Fruit fly (Drosophila melanogaster): ENCODE results near the gene CG11095.

Gene CG11095

DNA sequence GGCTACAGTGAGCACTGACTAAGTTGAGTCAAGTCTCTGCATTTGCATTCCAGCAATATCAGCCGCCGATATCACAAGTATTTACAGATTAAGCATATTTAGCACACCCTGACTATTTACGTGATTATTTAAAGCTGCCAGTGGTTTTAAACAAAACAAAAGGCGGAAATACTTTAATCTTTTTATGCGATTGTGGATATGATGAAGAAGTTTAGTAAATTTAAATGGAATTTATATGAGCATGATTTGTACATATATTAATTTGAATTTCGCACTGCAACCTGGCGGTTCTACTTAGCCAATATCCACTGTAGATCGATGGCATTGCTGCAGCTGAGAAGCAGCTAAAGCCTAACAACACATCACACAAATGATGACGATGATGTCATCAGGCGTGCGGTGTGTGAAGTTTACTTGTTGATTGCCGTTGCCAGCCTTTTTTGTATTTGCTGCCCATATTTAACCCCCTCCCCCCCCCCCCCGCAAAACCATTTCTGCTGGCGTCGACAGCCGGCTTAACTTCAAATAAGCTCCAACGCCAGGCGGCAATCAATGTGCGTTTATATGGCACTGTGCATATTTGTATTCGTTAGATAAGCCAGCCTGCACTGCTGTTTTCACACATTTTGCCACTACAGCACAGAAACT, 4.2 kb downstream of the CG11095 start:
- TF ChIP-seq Pif1A (GFP tag; optimal IDR thresholded peaks at IDR 0.05) (peak; percentile 73), CG8159 (tag; optimal IDR thresholded peaks at IDR 0.05) (peak; percentile 76), CG32121 (GFP tag; IDR thresholded peaks at IDR 0.05) (peak; percentile 77), CG9948 (tag; optimal IDR thresholded peaks at IDR 0.05) (peak; percentile 72), fd96Ca (GFP tag; IDR thresholded peaks at IDR 0.05) (peak; percentile 80), rn (GFP tag; IDR thresholded peaks at IDR 0.05) (peak; percentile 41; the same call in 1 of the 2 replicates), CG8301 (tag; optimal IDR thresholded peaks at IDR 0.05) (peak; percentile 86), CG13204 (GFP tag; optimal IDR thresholded peaks at IDR 0.05) (peak; percentile 31), Pif1B (GFP tag; optimal IDR thresholded peaks at IDR 0.05) (peak; percentile 38), EcR (GFP tag; optimal IDR thresholded peaks at IDR 0.05) (no peak), Ets98B (GFP tag; IDR thresholded peaks at IDR 0.05) (peak; percentile 77; the same call in 1 of the 2 replicates), CG17806 (tag; optimal IDR thresholded peaks at IDR 0.05) (peak; percentile 59), D1 (tag; optimal IDR thresholded peaks at IDR 0.05) (peak; percentile 52), CG10348 (GFP tag; IDR thresholded peaks at IDR 0.05) (peak; percentile 58), CG12605 (GFP tag; IDR thresholded peaks at IDR 0.05) (peak; percentile 52), gl (tag; optimal IDR thresholded peaks at IDR 0.05) (no peak), Snoo (tag; optimal IDR thresholded peaks at IDR 0.05) (peak; percentile 71), CG14655 (GFP tag; optimal IDR thresholded peaks at IDR 0.05) (peak; percentile 89), CG4496 (GFP tag; IDR thresholded peaks at IDR 0.05) (peak; percentile 45; the same call in 2 of the 3 replicates), CG15710 (tag; optimal IDR thresholded peaks at IDR 0.05) (peak; percentile 73), CG34367 (tag; optimal IDR thresholded peaks at IDR 0.05) (peak; percentile 58)

DNA sequence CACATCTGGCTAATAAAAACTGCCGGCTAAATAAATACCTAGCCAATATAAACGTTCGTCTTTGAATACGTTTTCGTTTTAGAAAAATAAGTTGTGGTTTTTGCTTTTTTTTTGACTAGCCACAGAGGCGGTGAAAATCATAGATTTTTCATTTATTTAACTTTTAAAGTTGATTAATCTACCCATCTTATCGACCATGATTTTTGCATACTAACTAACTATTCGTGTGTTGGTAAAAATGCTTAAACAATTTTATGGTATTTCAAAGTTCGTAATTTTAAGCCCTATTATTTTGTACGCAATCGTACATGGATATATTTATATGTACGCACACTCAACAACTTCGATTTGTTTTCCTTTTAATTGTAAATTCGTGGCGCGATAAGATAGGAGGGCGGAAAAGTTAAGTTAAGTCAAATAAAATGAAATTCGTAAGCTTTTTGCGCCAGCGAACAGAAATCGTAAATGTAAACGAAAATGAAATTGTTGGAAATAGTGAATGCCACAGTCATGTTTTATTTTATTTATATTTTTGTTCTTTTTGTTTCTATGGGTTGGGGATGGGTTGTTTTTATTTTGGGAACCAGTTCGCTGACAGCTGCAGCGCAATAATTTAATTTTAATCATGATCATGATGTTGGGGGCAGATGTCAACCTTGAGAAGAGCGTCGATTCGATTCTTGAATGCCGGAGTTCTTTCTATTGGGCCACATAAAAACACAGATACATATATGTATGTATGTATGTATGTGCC, 6.1 kb downstream of the CG11095 start:
- TF ChIP-seq CG13204 (GFP tag; optimal IDR thresholded peaks at IDR 0.05) (no peak), CG4496 (GFP tag; IDR thresholded peaks at IDR 0.05) (peak; percentile 40; the same call in 1 of the 3 replicates), CG32121 (GFP tag; IDR thresholded peaks at IDR 0.05) (peak; percentile 56), Pif1B (GFP tag; optimal IDR thresholded peaks at IDR 0.05) (peak; percentile 4), CG12605 (GFP tag; IDR thresholded peaks at IDR 0.05) (peak; percentile 42; the same call in 1 of the 2 replicates), Ets98B (GFP tag; IDR thresholded peaks at IDR 0.05) (peak; percentile 56; the same call in 1 of the 2 replicates), CG8301 (tag; optimal IDR thresholded peaks at IDR 0.05) (peak; percentile 20), EcR (GFP tag; optimal IDR thresholded peaks at IDR 0.05) (no peak), CG8159 (tag; optimal IDR thresholded peaks at IDR 0.05) (no peak)

DNA sequence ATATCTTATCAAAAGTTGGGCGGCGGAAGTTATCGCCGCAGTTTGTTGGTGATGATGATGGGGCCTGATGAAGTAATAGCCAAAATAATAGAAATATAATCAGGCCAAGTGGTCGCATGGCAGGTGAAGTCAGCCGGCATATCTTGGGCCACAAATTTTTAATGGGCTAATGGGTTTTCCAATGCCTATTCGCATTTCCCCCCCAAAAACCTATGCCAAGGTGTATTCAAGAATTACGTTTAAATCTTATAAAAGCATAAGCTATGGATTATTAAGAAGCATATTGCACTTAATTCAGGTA, 6.6 kb downstream of the CG11095 start:
- TF ChIP-seq CG12605 (GFP tag; IDR thresholded peaks at IDR 0.05) = no peak
- TF ChIP-seq CG15710 (tag; optimal IDR thresholded peaks at IDR 0.05) = no peak
- no peak for TF ChIP-seq CG14655 (GFP tag; optimal IDR thresholded peaks at IDR 0.05)
- no peak for TF ChIP-seq Ets98B (GFP tag; IDR thresholded peaks at IDR 0.05)
- TF ChIP-seq CG32121 (GFP tag; IDR thresholded peaks at IDR 0.05) = no peak
- no peak for TF ChIP-seq rn (GFP tag; IDR thresholded peaks at IDR 0.05)
- TF ChIP-seq D1 (tag; optimal IDR thresholded peaks at IDR 0.05) = no peak
- no peak for TF ChIP-seq gl (tag; optimal IDR thresholded peaks at IDR 0.05)

DNA sequence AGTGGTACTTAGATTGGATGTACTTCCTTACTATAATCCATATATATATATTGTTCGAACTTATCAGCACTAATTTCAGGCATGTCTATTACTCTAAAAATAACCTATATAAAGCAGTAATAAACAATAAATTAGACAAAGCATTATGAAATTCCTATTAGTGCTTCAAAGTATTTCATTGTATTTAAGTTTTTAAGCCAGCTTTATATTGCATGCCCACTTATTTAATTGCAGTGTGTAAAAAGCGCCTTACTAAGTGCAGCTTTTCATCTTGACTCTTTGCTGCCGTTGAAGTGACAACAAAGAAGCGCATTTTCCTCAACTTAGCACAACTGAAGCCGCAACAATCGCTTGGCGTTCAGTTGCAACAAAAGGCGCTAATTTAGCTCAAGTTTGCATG, 7.4 kb downstream of the CG11095 start:
- TF ChIP-seq Pif1A (GFP tag; optimal IDR thresholded peaks at IDR 0.05) = no peak
- no peak for TF ChIP-seq Pif1B (GFP tag; optimal IDR thresholded peaks at IDR 0.05)
- 0 out of 2 replicates have a peak, but pooled peaks have one; percentile 16 for TF ChIP-seq Ets98B (GFP tag; IDR thresholded peaks at IDR 0.05)
- peak; percentile 53 for TF ChIP-seq CG14655 (GFP tag; optimal IDR thresholded peaks at IDR 0.05)
- TF ChIP-seq CG8301 (tag; optimal IDR thresholded peaks at IDR 0.05) = peak; percentile 15
- TF ChIP-seq CG9948 (tag; optimal IDR thresholded peaks at IDR 0.05) = no peak
- TF ChIP-seq fd96Ca (GFP tag; IDR thresholded peaks at IDR 0.05) = no peak

DNA sequence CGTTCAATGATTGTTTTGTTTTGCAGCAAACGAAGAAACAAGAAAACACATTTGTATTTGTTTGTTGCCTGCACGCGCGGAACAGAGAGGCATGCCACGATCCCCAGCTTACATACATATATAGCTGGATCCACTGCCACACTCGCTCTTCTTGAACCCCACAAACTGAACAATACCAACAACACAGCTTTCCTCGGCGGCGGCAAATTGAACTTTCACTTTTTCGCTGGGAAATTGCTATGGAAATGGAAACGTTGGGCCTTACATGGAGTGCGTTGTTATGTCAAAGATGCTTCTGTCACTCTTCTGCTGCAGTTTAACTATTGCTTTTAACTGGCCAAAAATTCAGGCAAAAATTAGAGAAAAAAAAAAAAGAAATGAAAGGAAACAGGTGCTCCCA, 8.2 kb downstream of the CG11095 start:
- TF ChIP-seq CG9948 (tag; optimal IDR thresholded peaks at IDR 0.05) (no peak), Ets98B (GFP tag; IDR thresholded peaks at IDR 0.05) (no peak), CG13204 (GFP tag; optimal IDR thresholded peaks at IDR 0.05) (no peak), CG10348 (GFP tag; IDR thresholded peaks at IDR 0.05) (no peak), CG15710 (tag; optimal IDR thresholded peaks at IDR 0.05) (no peak), CG8159 (tag; optimal IDR thresholded peaks at IDR 0.05) (no peak), CG4496 (GFP tag; IDR thresholded peaks at IDR 0.05) (no peak)

DNA sequence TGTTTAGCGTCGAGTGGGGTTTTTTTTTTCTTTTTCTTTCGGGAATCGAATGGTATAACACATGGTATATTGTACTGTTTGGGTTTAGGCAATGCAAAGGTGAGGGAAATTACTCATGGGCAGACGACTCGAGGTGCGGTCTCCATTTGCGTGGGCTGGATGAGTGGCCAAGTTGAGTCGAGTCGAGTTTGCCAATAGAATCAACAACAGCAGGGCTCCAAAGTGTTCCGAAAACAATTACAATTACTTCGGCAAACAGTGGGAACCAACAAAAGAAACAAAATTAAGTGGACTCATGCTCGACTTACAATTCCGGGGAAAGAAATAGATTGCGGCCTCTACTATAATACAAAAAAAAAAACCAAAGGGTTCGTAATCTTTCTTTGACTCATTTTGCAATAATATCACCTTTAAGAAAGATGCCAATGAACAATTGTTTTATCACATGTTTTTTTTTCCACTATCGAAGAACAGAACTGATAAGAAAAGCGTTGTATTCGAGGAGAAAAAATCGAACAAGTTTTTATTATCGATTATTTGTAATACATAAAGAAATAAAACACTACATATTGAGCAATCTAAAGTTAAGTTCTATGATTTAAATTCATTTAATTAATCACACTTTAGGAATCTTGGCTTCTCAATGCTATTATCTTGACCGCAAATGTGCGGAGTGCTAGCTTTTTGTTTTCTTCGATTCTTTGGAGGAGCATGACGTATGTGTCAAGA, 9.0 kb downstream of the CG11095 start:
- no peak for TF ChIP-seq CG34367 (tag; optimal IDR thresholded peaks at IDR 0.05)
- no peak for TF ChIP-seq Ets98B (GFP tag; IDR thresholded peaks at IDR 0.05)
- TF ChIP-seq Pif1A (GFP tag; optimal IDR thresholded peaks at IDR 0.05) = no peak
- no peak for TF ChIP-seq CG13204 (GFP tag; optimal IDR thresholded peaks at IDR 0.05)
- no peak for TF ChIP-seq CG8301 (tag; optimal IDR thresholded peaks at IDR 0.05)
- no peak for TF ChIP-seq CG12605 (GFP tag; IDR thresholded peaks at IDR 0.05)
- no peak for TF ChIP-seq CG8159 (tag; optimal IDR thresholded peaks at IDR 0.05)
- no peak for TF ChIP-seq Pif1B (GFP tag; optimal IDR thresholded peaks at IDR 0.05)
- TF ChIP-seq rn (GFP tag; IDR thresholded peaks at IDR 0.05) = no peak
- TF ChIP-seq Snoo (tag; optimal IDR thresholded peaks at IDR 0.05) = no peak

Data from whole organism, pupa.